Worm (Caenorhabditis elegans) whole organism, young adult: Measurements from ENCODE around the gene C35B1.4.

Source experiments
- B0336.3 ChIP-seq: fragments of 200-800 bp; sonication (Bioruptor generic); IDR thresholded peaks from 2 replicates; pipeline ENCODE4 v1.3.6; 2022; ENCODE audit warnings: missing genetic modification characterization, missing compliant biosample characterization
- C06A6.2 ChIP-seq: fragments of 200-800 bp; sonication (Bioruptor generic); conservative IDR thresholded peaks from 2 replicates; pipeline ENCODE4 v1.3.6; 2022; ENCODE audit warnings: missing genetic modification characterization, missing compliant biosample characterization
- F23B12.7 ChIP-seq: sonication (generic microtip); optimal IDR thresholded peaks from 2 replicates; lab custom pipeline; 2017; ENCODE audit warnings: missing genetic modification characterization, mild to moderate bottlenecking, missing compliant biosample characterization, antibody characterized with exemption, moderate library complexity; ENCODE audit not compliant: insufficient read depth
- F33H1.4 ChIP-seq: fragments of 200-800 bp; sonication (Bioruptor generic); IDR thresholded peaks from 2 replicates; pipeline ENCODE4 v1.3.6; 2022; ENCODE audit warnings: missing genetic modification reagents, missing genetic modification characterization, missing compliant biosample characterization
- K12H6.12 ChIP-seq: fragments of 200-800 bp; sonication (Bioruptor generic); optimal IDR thresholded peaks from 2 replicates; lab custom pipeline; 2018; ENCODE audit warnings: mild to moderate bottlenecking, missing genetic modification characterization, missing compliant biosample characterization
- Y53F4B.3 ChIP-seq: fragments of 200-800 bp; sonication (Bioruptor generic); IDR thresholded peaks from 2 replicates; pipeline ENCODE4 v1.3.6; 2022; ENCODE audit warnings: missing genetic modification reagents, missing genetic modification characterization, missing compliant biosample characterization
- ZK185.1 ChIP-seq: sonication (generic microtip); optimal IDR thresholded peaks from 2 replicates; lab custom pipeline; 2016; ENCODE audit warnings: mild to moderate bottlenecking, missing genetic modification characterization, missing compliant biosample characterization; ENCODE audit not compliant: poor library complexity, severe bottlenecking
- akir-1 ChIP-seq: fragments of 200-800 bp; sonication (Bioruptor generic); optimal IDR thresholded peaks from 2 replicates; lab custom pipeline; 2018; ENCODE audit warnings: mild to moderate bottlenecking, missing genetic modification characterization, moderate library complexity, missing compliant biosample characterization
- atf-7 ChIP-seq: sonication (generic microtip); optimal IDR thresholded peaks from 2 replicates; lab custom pipeline; 2017; ENCODE audit warnings: mild to moderate bottlenecking, missing genetic modification characterization, missing compliant biosample characterization
- athp-1 ChIP-seq: sonication (generic microtip); optimal IDR thresholded peaks from 2 replicates; lab custom pipeline; 2017; ENCODE audit warnings: mild to moderate bottlenecking, missing genetic modification characterization, missing compliant biosample characterization
- attf-5 ChIP-seq: fragments of 200-800 bp; sonication (Bioruptor generic); optimal IDR thresholded peaks from 2 replicates; lab custom pipeline; 2018; ENCODE audit warnings: mild to moderate bottlenecking, missing genetic modification characterization, missing compliant biosample characterization
- cebp-1 ChIP-seq, 2 experiments: fragments of 200-800 bp in 1 of 2; sonication (Bioruptor generic) in 1 of 2; sonication (generic microtip) in 1 of 2; IDR thresholded peaks in 1 of 2; optimal IDR thresholded peaks in 1 of 2; 2 replicates each; pipeline versions ENCODE4 v1.3.6 to Lab custom; 2017 to 2022; ENCODE audit warnings: missing compliant biosample characterization in 2 of 2, missing genetic modification characterization in 2 of 2, mild to moderate bottlenecking in 1 of 2, missing genetic modification reagents in 1 of 2, moderate library complexity in 1 of 2
- ceh-27 ChIP-seq: fragments of 200-800 bp; sonication (Bioruptor generic); optimal IDR thresholded peaks from 2 replicates; lab custom pipeline; 2018; ENCODE audit warnings: mild to moderate bottlenecking, missing genetic modification characterization, moderate library complexity, missing compliant biosample characterization
- efl-1 ChIP-seq: fragments of 150-350 bp; optimal IDR thresholded peaks from 2 replicates; lab custom pipeline; 2014; ENCODE audit warnings: missing biosample characterization, missing genetic modification reagents, missing genetic modification characterization
- ekl-4 ChIP-seq: fragments of 200-800 bp; sonication (Bioruptor generic); IDR thresholded peaks from 2 replicates; pipeline ENCODE4 v1.3.6; 2022; ENCODE audit warnings: missing genetic modification reagents, missing genetic modification characterization, missing compliant biosample characterization
- hmg-1.2 ChIP-seq: fragments of 200-800 bp; sonication (Bioruptor generic); IDR thresholded peaks from 2 replicates; pipeline ENCODE4 v1.3.6; 2022; ENCODE audit warnings: missing genetic modification reagents, missing genetic modification characterization, missing compliant biosample characterization
- hmg-20 ChIP-seq: fragments of 200-800 bp; sonication (Bioruptor generic); IDR thresholded peaks from 2 replicates; pipeline ENCODE4 v1.3.6; 2022; ENCODE audit warnings: missing genetic modification reagents, missing genetic modification characterization, missing compliant biosample characterization
- let-526 ChIP-seq: fragments of 200-800 bp; sonication (Bioruptor generic); IDR thresholded peaks from 2 replicates; pipeline ENCODE4 v1.3.6; 2022; ENCODE audit warnings: missing genetic modification reagents, missing genetic modification characterization, missing compliant biosample characterization
- let-607 ChIP-seq, 2 experiments: fragments of 200-800 bp in 1 of 2; sonication (Bioruptor generic) in 1 of 2; sonication (generic microtip) in 1 of 2; optimal IDR thresholded peaks; 2 replicates each; lab custom pipeline; 2016 to 2018; ENCODE audit warnings: mild to moderate bottlenecking in 2 of 2, missing compliant biosample characterization in 2 of 2, missing genetic modification characterization in 2 of 2, moderate library complexity in 2 of 2, missing genotype in 1 of 2
- lin-35 ChIP-seq, 3 experiments: fragments of 150-350 bp in 2 of 3; sonication (generic microtip) in 1 of 3; optimal IDR thresholded peaks; 2 replicates each; lab custom pipeline; 2014 to 2018; ENCODE audit warnings: missing biosample characterization in 3 of 3, missing genetic modification characterization in 3 of 3, missing genetic modification reagents in 3 of 3
- lin-40 ChIP-seq: sonication (generic microtip); optimal IDR thresholded peaks from 2 replicates; lab custom pipeline; 2016; ENCODE audit warnings: missing genetic modification characterization, mild to moderate bottlenecking, missing compliant biosample characterization, missing genotype, missing genetic modification reagents
- lin-54 ChIP-seq: fragments of 200-800 bp; sonication (Bioruptor generic); optimal IDR thresholded peaks from 2 replicates; lab custom pipeline; 2018; ENCODE audit warnings: mild to moderate bottlenecking, missing genetic modification characterization, missing compliant biosample characterization
- lsl-1 ChIP-seq: fragments of 200-800 bp; sonication (Bioruptor generic); optimal IDR thresholded peaks from 2 replicates; lab custom pipeline; 2018; ENCODE audit warnings: mild to moderate bottlenecking, missing genetic modification characterization, moderate library complexity, missing compliant biosample characterization
- lsy-27 ChIP-seq: sonication (generic microtip); optimal IDR thresholded peaks from 2 replicates; lab custom pipeline; 2017; ENCODE audit warnings: missing genetic modification characterization, mild to moderate bottlenecking, missing compliant biosample characterization, antibody characterized with exemption, missing genotype, borderline replicate concordance; ENCODE audit not compliant: insufficient read depth
- madf-10 ChIP-seq: sonication (generic microtip); optimal IDR thresholded peaks from 2 replicates; lab custom pipeline; 2016; ENCODE audit warnings: mild to moderate bottlenecking, missing genetic modification characterization, missing compliant biosample characterization
- mcd-1 ChIP-seq: fragments of 200-800 bp; sonication (Bioruptor generic); IDR thresholded peaks from 2 replicates; pipeline ENCODE4 v1.3.6; 2022; ENCODE audit warnings: missing genetic modification reagents, missing genetic modification characterization, missing compliant biosample characterization
- mel-28 ChIP-seq: sonication (generic microtip); optimal IDR thresholded peaks from 2 replicates; lab custom pipeline; 2016; ENCODE audit warnings: borderline replicate concordance, mild to moderate bottlenecking, missing genetic modification characterization, missing compliant biosample characterization
- nfyb-1 ChIP-seq: fragments of 200-800 bp; sonication (Bioruptor generic); IDR thresholded peaks from 2 replicates; pipeline ENCODE4 v1.3.6; 2022; ENCODE audit warnings: missing genetic modification reagents, missing genetic modification characterization, missing compliant biosample characterization
- nhr-80 ChIP-seq: sonication (generic microtip); optimal IDR thresholded peaks from 2 replicates; lab custom pipeline; 2016; ENCODE audit warnings: missing genetic modification characterization, missing compliant biosample characterization
- nhr-90 ChIP-seq: sonication (generic microtip); optimal IDR thresholded peaks from 2 replicates; lab custom pipeline; 2016; ENCODE audit warnings: missing genotype, mild to moderate bottlenecking, missing genetic modification characterization, missing compliant biosample characterization
- pbrm-1 ChIP-seq: fragments of 200-800 bp; sonication (Bioruptor generic); IDR thresholded peaks from 2 replicates; pipeline ENCODE4 v1.3.6; 2022; ENCODE audit warnings: missing genetic modification reagents, missing genetic modification characterization, missing compliant biosample characterization
- rec-8 ChIP-seq, 2 experiments: sonication (generic microtip); optimal IDR thresholded peaks; 2 replicates each; lab custom pipeline; 2016; ENCODE audit warnings: mild to moderate bottlenecking in 2 of 2, missing genetic modification characterization in 2 of 2, missing genetic modification reagents in 2 of 2, missing genotype in 2 of 2, missing biosample characterization in 1 of 2, missing compliant biosample characterization in 1 of 2, moderate library complexity in 1 of 2
- rpc-1 ChIP-seq, 2 experiments: fragments of 150-350 bp in 1 of 2; sonication (generic microtip) in 1 of 2; optimal IDR thresholded peaks; 2 replicates each; lab custom pipeline; 2014 to 2018; ENCODE audit warnings: missing biosample characterization in 1 of 2, missing genetic modification characterization in 1 of 2, missing genetic modification reagents in 1 of 2, missing genotype in 1 of 2
- snpc-4 ChIP-seq, 5 experiments: fragments of 150-350 bp in 1 of 5; sonication (generic microtip) in 4 of 5; optimal IDR thresholded peaks; 2 replicates each; lab custom pipeline; 2014 to 2018; ENCODE audit warnings: missing genetic modification characterization in 5 of 5, missing biosample characterization in 3 of 5, antibody characterized with exemption in 2 of 5, mild to moderate bottlenecking in 2 of 5, missing compliant biosample characterization in 2 of 5, missing genotype in 2 of 5, moderate library complexity in 2 of 5, missing genetic modification reagents in 1 of 5
- somi-1 ChIP-seq: fragments of 200-800 bp; sonication (Bioruptor generic); optimal IDR thresholded peaks from 2 replicates; lab custom pipeline; 2018; ENCODE audit warnings: mild to moderate bottlenecking, missing genetic modification characterization, missing compliant biosample characterization
- tbp1 ChIP-seq: fragments of 200-800 bp; sonication (Bioruptor generic); optimal IDR thresholded peaks from 2 replicates; lab custom pipeline; 2018; ENCODE audit warnings: mild to moderate bottlenecking, missing genetic modification characterization, missing compliant biosample characterization
- zfh-2 ChIP-seq: fragments of 200-800 bp; sonication (Bioruptor generic); conservative IDR thresholded peaks from 2 replicates; pipeline ENCODE4 v1.3.6; 2022; ENCODE audit warnings: missing genetic modification reagents, missing genetic modification characterization, missing compliant biosample characterization
- ztf-18 ChIP-seq: sonication (generic microtip); optimal IDR thresholded peaks from 2 replicates; lab custom pipeline; 2016; ENCODE audit warnings: missing genotype, mild to moderate bottlenecking, missing genetic modification characterization, missing compliant biosample characterization
- ztf-26 ChIP-seq: sonication (generic microtip); optimal IDR thresholded peaks from 2 replicates; lab custom pipeline; 2017; ENCODE audit warnings: missing genetic modification characterization, missing compliant biosample characterization

C35B1.4 gene

ce11 chrIV:4085787-4086262 lies 6.2 kb downstream of the C35B1.4 start, which contains the start of gene C35B1.2:
TSS of gene C35B1.2 (plus strand) at chrIV:4086212.
- peak; percentile 21 for TF ChIP-seq efl-1 (GFP tag; lab: Kevin White, UChicago)
- TF ChIP-seq F23B12.7 = peak; percentile 1
- no peak for TF ChIP-seq rpc-1 (optimal IDR thresholded peaks at IDR 0.05; lab: Kevin White, UChicago)
- TF ChIP-seq rpc-1 (tag; optimal IDR thresholded peaks at IDR 0.05; lab: Kevin White, UChicago) = no peak
- peak; percentile 93 for TF ChIP-seq athp-1 (tag; lab: Kevin White, UChicago)
- TF ChIP-seq lsy-27 (tag; lab: Kevin White, UChicago) = no peak
- TF ChIP-seq F33H1.4 (GFP tag; lab: Robert Waterston, UW) = 0 out of 2 replicates have a peak, but pooled peaks have one; percentile 13
- TF ChIP-seq mcd-1 = 0 out of 2 replicates have a peak, but pooled peaks have one; percentile 9
- TF ChIP-seq snpc-4 (GFP tag; optimal IDR thresholded peaks at IDR 0.05; lab: Kevin White, UChicago) = no peak
- TF ChIP-seq snpc-4 (tag; optimal IDR thresholded peaks at IDR 0.05; lab: Kevin White, UChicago) = peak in 1 of 4 experiments; percentile 9
- peak; percentile 5 for TF ChIP-seq lsl-1 (GFP tag; lab: Kevin White, UChicago)
- TF ChIP-seq let-526 (GFP tag; lab: Robert Waterston, UW) = no peak
- TF ChIP-seq let-607 (tag; optimal IDR thresholded peaks at IDR 0.05; lab: Kevin White, UChicago) = no peak

- no peak for TF ChIP-seq snpc-4 (GFP tag; optimal IDR thresholded peaks at IDR 0.05; lab: Kevin White, UChicago)
- peak in 2 of 4 experiments; percentile 24 to 31 for TF ChIP-seq snpc-4 (tag; optimal IDR thresholded peaks at IDR 0.05; lab: Kevin White, UChicago)
- TF ChIP-seq lin-54 (GFP tag; lab: Kevin White, UChicago) = peak; percentile 3
- peak; percentile 65; the same call in 1 of the 2 replicates for TF ChIP-seq pbrm-1 (GFP tag; lab: Robert Waterston, UW)
- TF ChIP-seq mel-28 (tag; lab: Kevin White, UChicago) = no peak
- TF ChIP-seq lin-35 (GFP tag; optimal IDR thresholded peaks at IDR 0.05; lab: Kevin White, UChicago) = peak in 1 of 3 experiments; percentile 37
- TF ChIP-seq nhr-90 (tag; lab: Kevin White, UChicago) = peak; percentile 3
- peak; percentile 0 for TF ChIP-seq ztf-18 (tag; lab: Kevin White, UChicago)
- no peak for TF ChIP-seq hmg-20 (GFP tag; lab: Robert Waterston, UW)
- no peak for TF ChIP-seq rec-8 (tag; optimal IDR thresholded peaks at IDR 0.05; lab: Kevin White, UChicago)
- TF ChIP-seq ztf-26 (tag; lab: Kevin White, UChicago) = peak; percentile 19
- TF ChIP-seq lin-40 (tag; lab: Kevin White, UChicago) = peak; percentile 73
- peak; percentile 95 for TF ChIP-seq zfh-2
- TF ChIP-seq tbp1 = peak; percentile 10
- TF ChIP-seq attf-5 (GFP tag; lab: Kevin White, UChicago) = peak; percentile 81
- TF ChIP-seq K12H6.12 (tag; lab: Kevin White, UChicago) = peak; percentile 72
- no peak for TF ChIP-seq Y53F4B.3 (GFP tag; lab: Robert Waterston, UW)
- TF ChIP-seq hmg-1.2 = peak; percentile 92
- peak; percentile 44 for TF ChIP-seq somi-1
- no peak for TF ChIP-seq cebp-1 (GFP tag; IDR thresholded peaks at IDR 0.05; lab: Robert Waterston, UW)
- TF ChIP-seq cebp-1 (tag; optimal IDR thresholded peaks at IDR 0.05; lab: Kevin White, UChicago) = peak; percentile 84
- TF ChIP-seq nhr-80 (tag; lab: Kevin White, UChicago) = peak; percentile 48
- no peak for TF ChIP-seq akir-1 (GFP tag; lab: Kevin White, UChicago)
- TF ChIP-seq let-607 (tag; optimal IDR thresholded peaks at IDR 0.05; lab: Kevin White, UChicago) = peak; percentile 6 to 56
- no peak for TF ChIP-seq ekl-4 (GFP tag; lab: Robert Waterston, UW)
- TF ChIP-seq mcd-1 = peak; percentile 56
- peak; percentile 54; the same call in 1 of the 2 replicates for TF ChIP-seq B0336.3 (GFP tag; lab: Robert Waterston, UW)
- TF ChIP-seq ZK185.1 (tag; lab: Kevin White, UChicago) = peak; percentile 65
- peak; percentile 73 for TF ChIP-seq atf-7 (tag; lab: Kevin White, UChicago)
- TF ChIP-seq madf-10 (tag; lab: Kevin White, UChicago) = no peak
- peak; percentile 42; the same call in 1 of the 2 replicates for TF ChIP-seq C06A6.2 (GFP tag; lab: Robert Waterston, UW)
- peak; percentile 41 for TF ChIP-seq ceh-27 (GFP tag; lab: Kevin White, UChicago)
- peak; percentile 76 for TF ChIP-seq nfyb-1 (GFP tag; lab: Robert Waterston, UW)
These were observed 13.5 kb downstream of the C35B1.4 start for ce11 chrIV:4093087-4093486.
